Worm (Caenorhabditis elegans) whole organism, L3 larva: ENCODE measurements around the gene nhx-1.

ENCODE experiments used
- ZK546.5 ChIP-seq: sonication (generic microtip); optimal IDR thresholded peaks from 2 replicates; lab custom pipeline; 2017; ENCODE audit warnings: missing biosample characterization, missing genetic modification characterization
- nhr-11 ChIP-seq: fragments of 150-350 bp; optimal IDR thresholded peaks from 2 replicates; lab custom pipeline; 2014; ENCODE audit warnings: missing biosample characterization, missing genetic modification characterization
- nhr-25 ChIP-seq: sonication (generic microtip); optimal IDR thresholded peaks from 2 replicates; lab custom pipeline; 2017; ENCODE audit warnings: missing biosample characterization, missing genetic modification characterization

- no peak for TF ChIP-seq nhr-25 (tag; lab: Kevin White, UChicago)
- no peak for TF ChIP-seq nhr-11 (tag; lab: Kevin White, UChicago)
- no peak for TF ChIP-seq ZK546.5 (tag; lab: Kevin White, UChicago)
Measured at ce11 chrX:16041808-16042207, 24.9 kb downstream of the nhx-1 start.
